Worm (Caenorhabditis elegans) whole organism, L4/young adult: ENCODE data around the gene tsp-8.
A peak's percentile ranks its signal among the peaks of the same experiment; 100 is the strongest.

ENCODE experiments used
- W03F9.2 ChIP-seq: fragments of 150-350 bp; optimal IDR thresholded peaks from 2 replicates; lab custom pipeline; 2014; ENCODE audit warnings: missing biosample characterization, missing genetic modification characterization
- dao-5 ChIP-seq: sonication (generic microtip); optimal IDR thresholded peaks from 2 replicates; lab custom pipeline; 2016; ENCODE audit warnings: missing genotype, missing genetic modification characterization, moderate library complexity, missing compliant biosample characterization
- him-1 ChIP-seq: sonication (generic microtip); optimal IDR thresholded peaks from 2 replicates; lab custom pipeline; 2016; ENCODE audit warnings: missing genotype, missing genetic modification reagents, missing genetic modification characterization, missing compliant biosample characterization

ce11 chrX:14708176-14708642 lies 21.1 kb downstream of the tsp-8 start:
- TF ChIP-seq dao-5 (tag; lab: Kevin White, UChicago) (peak; percentile 30), W03F9.2 (tag; lab: Kevin White, UChicago) (peak; percentile 68), him-1 (tag; lab: Kevin White, UChicago) (peak; percentile 93)
